Worm (Caenorhabditis elegans) whole organism, L2 larva: Measurements from ENCODE around the gene gstk-1.

Experiments used
- C34F6.9 ChIP-seq: fragments of 150-350 bp; optimal IDR thresholded peaks from 2 replicates; lab custom pipeline; 2014; ENCODE audit warnings: missing biosample characterization, missing genetic modification characterization
- R02D3.7 ChIP-seq: fragments of 150-350 bp; optimal IDR thresholded peaks from 2 replicates; lab custom pipeline; 2014; ENCODE audit warnings: missing biosample characterization, missing genetic modification characterization
- Y55F3AM.14 ChIP-seq: fragments of 200-800 bp; sonication (Bioruptor generic); optimal IDR thresholded peaks from 2 replicates; lab custom pipeline; 2018; ENCODE audit warnings: mild to moderate bottlenecking, missing genetic modification characterization, missing compliant biosample characterization
- ZK546.5 ChIP-seq: sonication (generic microtip); optimal IDR thresholded peaks from 2 replicates; lab custom pipeline; 2017; ENCODE audit warnings: missing biosample characterization, missing genetic modification characterization
- alr-1 ChIP-seq: fragments of 150-350 bp; optimal IDR thresholded peaks from 2 replicates; lab custom pipeline; 2014; ENCODE audit warnings: missing biosample characterization, missing genetic modification characterization
- aly-2 ChIP-seq: fragments of 150-350 bp; optimal IDR thresholded peaks from 2 replicates; lab custom pipeline; 2014; ENCODE audit warnings: missing biosample characterization, missing genetic modification characterization
- ama-1 ChIP-seq: fragments of 150-350 bp; optimal IDR thresholded peaks from 2 replicates; lab custom pipeline; 2018; ENCODE audit warnings: inconsistent platforms
- blmp-1 ChIP-seq: sonication (generic microtip); optimal IDR thresholded peaks from 2 replicates; lab custom pipeline; 2017; ENCODE audit warnings: missing genetic modification characterization, mild to moderate bottlenecking, missing compliant biosample characterization, antibody characterized with exemption, moderate library complexity; ENCODE audit not compliant: insufficient read depth
- ceh-16 ChIP-seq: fragments of 150-350 bp; optimal IDR thresholded peaks from 2 replicates; lab custom pipeline; 2014; ENCODE audit warnings: missing biosample characterization, missing genetic modification characterization
- crh-2 ChIP-seq: sonication (generic microtip); optimal IDR thresholded peaks from 2 replicates; lab custom pipeline; 2017; ENCODE audit warnings: missing biosample characterization, missing genetic modification characterization
- egl-27 ChIP-seq: sonication (generic microtip); optimal IDR thresholded peaks from 3 replicates; lab custom pipeline; 2017; ENCODE audit warnings: missing biosample characterization, missing genetic modification reagents, missing genetic modification characterization
- elt-3 ChIP-seq: sonication (generic microtip); optimal IDR thresholded peaks from 2 replicates; lab custom pipeline; 2017; ENCODE audit warnings: missing biosample characterization, missing genetic modification characterization
- fos-1 ChIP-seq: fragments of 150-350 bp; optimal IDR thresholded peaks from 2 replicates; lab custom pipeline; 2014; ENCODE audit warnings: missing biosample characterization, missing genetic modification characterization
- gmeb-1 ChIP-seq: fragments of 150-350 bp; optimal IDR thresholded peaks from 2 replicates; lab custom pipeline; 2014; ENCODE audit warnings: missing biosample characterization, missing genetic modification characterization
- lin-13 ChIP-seq: fragments of 150-350 bp; optimal IDR thresholded peaks from 2 replicates; lab custom pipeline; 2014; ENCODE audit warnings: missing biosample characterization, missing genetic modification reagents, missing genetic modification characterization
- lsy-2 ChIP-seq, 2 experiments: fragments of 150-350 bp in 1 of 2; sonication (generic microtip) in 1 of 2; optimal IDR thresholded peaks; 2 replicates each; lab custom pipeline; 2014 to 2017; ENCODE audit warnings: missing biosample characterization in 2 of 2, missing genetic modification characterization in 2 of 2
- mab-5 ChIP-seq: fragments of 150-350 bp; optimal IDR thresholded peaks from 2 replicates; lab custom pipeline; 2014; ENCODE audit warnings: missing biosample characterization, missing genetic modification characterization
- mbf-1 ChIP-seq: sonication (generic microtip); optimal IDR thresholded peaks from 2 replicates; lab custom pipeline; 2017; ENCODE audit warnings: missing biosample characterization, missing genetic modification characterization
- nhr-10 ChIP-seq: sonication (generic microtip); optimal IDR thresholded peaks from 2 replicates; lab custom pipeline; 2017; ENCODE audit warnings: missing biosample characterization, missing genetic modification characterization
- nhr-11 ChIP-seq: fragments of 150-350 bp; optimal IDR thresholded peaks from 2 replicates; lab custom pipeline; 2014; ENCODE audit warnings: missing biosample characterization, missing genetic modification characterization
- nhr-12 ChIP-seq: fragments of 150-350 bp; optimal IDR thresholded peaks from 2 replicates; lab custom pipeline; 2014; ENCODE audit warnings: missing biosample characterization, missing genetic modification characterization
- nhr-129 ChIP-seq: fragments of 150-350 bp; optimal IDR thresholded peaks from 2 replicates; lab custom pipeline; 2014; ENCODE audit warnings: missing biosample characterization, missing genetic modification characterization
- nhr-21 ChIP-seq: fragments of 150-350 bp; optimal IDR thresholded peaks from 2 replicates; lab custom pipeline; 2014; ENCODE audit warnings: missing biosample characterization, missing genetic modification characterization
- nhr-237 ChIP-seq: fragments of 150-350 bp; optimal IDR thresholded peaks from 2 replicates; lab custom pipeline; 2014; ENCODE audit warnings: missing biosample characterization, missing genetic modification characterization
- nhr-25 ChIP-seq: fragments of 150-350 bp; sonication (generic microtip); optimal IDR thresholded peaks from 3 replicates; lab custom pipeline; 2014; ENCODE audit warnings: missing biosample characterization, missing genetic modification characterization
- nhr-77 ChIP-seq: fragments of 150-350 bp; optimal IDR thresholded peaks from 2 replicates; lab custom pipeline; 2014; ENCODE audit warnings: missing biosample characterization, missing genetic modification characterization
- peb-1 ChIP-seq: fragments of 150-350 bp; optimal IDR thresholded peaks from 2 replicates; lab custom pipeline; 2014; ENCODE audit warnings: missing biosample characterization, missing genetic modification characterization
- sma-9 ChIP-seq, 2 experiments: fragments of 150-350 bp in 1 of 2; sonication (generic microtip) in 1 of 2; optimal IDR thresholded peaks; 2 replicates each; lab custom pipeline; 2014 to 2016; ENCODE audit warnings: missing genetic modification characterization in 2 of 2, mild to moderate bottlenecking in 1 of 2, missing biosample characterization in 1 of 2, missing compliant biosample characterization in 1 of 2, missing genetic modification reagents in 1 of 2, moderate library complexity in 1 of 2
- unc-55 ChIP-seq: fragments of 150-350 bp; sonication (generic microtip); optimal IDR thresholded peaks from 3 replicates; lab custom pipeline; 2014; ENCODE audit warnings: missing biosample characterization, missing genetic modification reagents, missing genetic modification characterization
- unc-62 ChIP-seq: fragments of 150-350 bp; optimal IDR thresholded peaks from 2 replicates; lab custom pipeline; 2014; ENCODE audit warnings: missing biosample characterization, missing genetic modification reagents, missing genetic modification characterization
- zag-1 ChIP-seq: fragments of 150-350 bp; optimal IDR thresholded peaks from 2 replicates; lab custom pipeline; 2014; ENCODE audit warnings: missing biosample characterization, missing genetic modification characterization
- ztf-11 ChIP-seq: sonication (generic microtip); optimal IDR thresholded peaks from 2 replicates; lab custom pipeline; 2017; ENCODE audit warnings: missing biosample characterization, missing genetic modification characterization
- ztf-4 ChIP-seq: fragments of 150-350 bp; optimal IDR thresholded peaks from 2 replicates; lab custom pipeline; 2014; ENCODE audit warnings: missing biosample characterization, missing genetic modification characterization

The gstk-1 gene

DNA sequence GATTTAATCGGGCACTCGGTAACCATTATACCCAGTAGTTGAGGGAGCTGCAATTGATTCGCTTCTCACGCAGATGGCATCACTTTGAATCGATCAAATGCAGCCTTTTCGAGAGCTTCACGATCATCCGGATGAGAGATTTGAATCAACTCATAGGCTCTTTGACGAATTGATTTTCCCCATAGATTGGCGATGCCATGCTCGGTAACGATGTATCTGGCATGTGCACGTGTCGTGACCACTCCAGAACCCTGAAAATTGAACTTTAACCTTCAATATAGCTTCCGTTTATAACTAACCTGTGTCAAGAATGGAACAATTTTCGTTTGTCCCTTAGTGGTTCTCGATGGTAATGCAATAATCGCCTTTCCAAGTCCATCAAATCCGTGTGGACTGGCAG, 27.7 kb downstream of the gstk-1 start:
- no peak for TF ChIP-seq lin-13 (GFP tag; lab: Kevin White, UChicago)
- no peak for TF ChIP-seq ZK546.5

DNA sequence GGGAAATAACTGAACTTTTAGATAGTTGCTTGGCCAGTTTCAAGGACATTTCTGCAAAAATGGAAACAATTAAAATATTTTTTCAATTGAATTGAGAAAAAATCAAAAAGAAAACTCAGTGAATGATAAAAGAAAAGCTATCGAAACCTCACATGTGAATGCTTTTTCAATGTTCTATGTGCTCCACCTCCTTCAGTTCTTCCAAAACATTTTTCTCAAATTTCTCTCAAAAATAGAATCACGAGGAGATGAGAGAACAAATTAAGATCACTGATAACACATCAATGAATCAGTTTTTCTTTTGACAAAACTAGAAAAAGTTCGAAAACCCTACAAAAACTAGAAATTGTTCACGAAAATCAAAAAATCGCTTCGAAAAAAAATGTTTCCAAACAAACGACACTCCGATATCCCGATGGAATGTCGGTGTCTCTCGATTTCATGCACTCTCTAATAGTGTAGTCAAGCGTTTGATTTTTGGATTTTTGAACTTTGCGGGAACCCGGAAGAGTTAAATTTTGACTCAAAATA, 30.2 kb downstream of the gstk-1 start, which contains the start of gene ZK1320.9:
Gene ZK1320.9 (minus strand): TSS at position 51 of the 531 bp plus-strand sequence.
- peak; percentile 28 for TF ChIP-seq gmeb-1
- TF ChIP-seq ztf-11 (tag; lab: Kevin White, UChicago): no peak
- peak; percentile 34 for TF ChIP-seq nhr-129 (tag; lab: Kevin White, UChicago)
- no peak for TF ChIP-seq zag-1 (tag; lab: Kevin White, UChicago)
- peak; percentile 8 for TF ChIP-seq crh-2
- peak; percentile 25 for TF ChIP-seq unc-55 (GFP tag; lab: Kevin White, UChicago)
- TF ChIP-seq lsy-2 (tag; optimal IDR thresholded peaks at IDR 0.05; lab: Kevin White, UChicago): peak in 1 of 2 experiments; percentile 46
- no peak for TF ChIP-seq egl-27
- no peak for TF ChIP-seq nhr-25 (tag; lab: Kevin White, UChicago)
- no peak for TF ChIP-seq blmp-1 (tag; lab: Kevin White, UChicago)
- no peak for TF ChIP-seq mbf-1 (tag; lab: Kevin White, UChicago)
- peak; percentile 19 for TF ChIP-seq C34F6.9 (tag; lab: Kevin White, UChicago)
- TF ChIP-seq ztf-4: no peak
- peak; percentile 47 for TF ChIP-seq fos-1
- peak; percentile 33 for TF ChIP-seq sma-9 (GFP tag; optimal IDR thresholded peaks at IDR 0.05; lab: Kevin White, UChicago)
- no peak for TF ChIP-seq sma-9 (tag; optimal IDR thresholded peaks at IDR 0.05; lab: Kevin White, UChicago)
- TF ChIP-seq, all 48 proteins: peak for 8

DNA sequence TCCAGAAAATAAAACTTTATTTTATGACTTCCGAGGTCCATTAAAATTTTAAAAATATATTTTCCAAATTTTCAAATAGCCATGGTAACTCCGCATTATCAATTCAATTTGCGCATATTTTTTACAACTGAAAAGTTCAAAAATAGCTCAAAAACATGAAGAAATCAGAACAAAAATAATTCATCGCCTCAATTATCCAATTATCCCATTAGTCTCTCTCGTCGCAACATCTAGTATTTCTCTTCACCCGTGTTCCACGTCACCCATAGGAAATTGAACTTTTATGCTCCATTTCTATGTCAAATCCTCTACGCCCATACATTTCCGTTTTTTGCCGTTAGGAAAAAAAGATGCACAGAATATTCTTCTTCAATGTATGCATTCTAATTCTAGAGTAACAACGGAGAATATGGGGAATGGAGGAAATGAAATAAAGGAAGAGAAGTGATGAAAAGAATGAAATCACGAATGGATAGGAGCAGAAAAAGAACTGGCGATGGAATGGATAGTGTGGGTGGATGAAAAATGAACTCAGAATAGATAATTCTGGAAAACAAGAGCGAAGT, 33.6 kb downstream of the gstk-1 start:
- TF ChIP-seq zag-1 (tag; lab: Kevin White, UChicago): no peak
- TF ChIP-seq lin-13 (GFP tag; lab: Kevin White, UChicago): no peak
- TF ChIP-seq mab-5 (tag; lab: Kevin White, UChicago): no peak
- no peak for TF ChIP-seq Y55F3AM.14 (GFP tag; lab: Kevin White, UChicago)
- TF ChIP-seq ceh-16 (tag; lab: Kevin White, UChicago): no peak
- TF ChIP-seq crh-2: peak; percentile 48
- no peak for TF ChIP-seq ama-1 (lab: Kevin White, UChicago)
- TF ChIP-seq aly-2 (tag; lab: Kevin White, UChicago): no peak
- no peak for TF ChIP-seq nhr-12 (tag; lab: Kevin White, UChicago)
- TF ChIP-seq nhr-10 (tag; lab: Kevin White, UChicago): no peak
- no peak for TF ChIP-seq nhr-77
- peak; percentile 21 for TF ChIP-seq C34F6.9 (tag; lab: Kevin White, UChicago)
- TF ChIP-seq fos-1: no peak
- TF ChIP-seq mbf-1 (tag; lab: Kevin White, UChicago): no peak
- TF ChIP-seq peb-1 (tag; lab: Kevin White, UChicago): no peak
- peak; percentile 9 for TF ChIP-seq sma-9 (GFP tag; optimal IDR thresholded peaks at IDR 0.05; lab: Kevin White, UChicago)
- TF ChIP-seq sma-9 (tag; optimal IDR thresholded peaks at IDR 0.05; lab: Kevin White, UChicago): no peak
- no peak for TF ChIP-seq R02D3.7 (tag; lab: Kevin White, UChicago)
- TF ChIP-seq nhr-21 (tag; lab: Kevin White, UChicago): no peak
- TF ChIP-seq ZK546.5: no peak
- TF ChIP-seq alr-1 (tag; lab: Kevin White, UChicago): no peak
- peak; percentile 33 for TF ChIP-seq egl-27
- TF ChIP-seq lsy-2 (tag; optimal IDR thresholded peaks at IDR 0.05; lab: Kevin White, UChicago): peak in 1 of 2 experiments; percentile 10

DNA sequence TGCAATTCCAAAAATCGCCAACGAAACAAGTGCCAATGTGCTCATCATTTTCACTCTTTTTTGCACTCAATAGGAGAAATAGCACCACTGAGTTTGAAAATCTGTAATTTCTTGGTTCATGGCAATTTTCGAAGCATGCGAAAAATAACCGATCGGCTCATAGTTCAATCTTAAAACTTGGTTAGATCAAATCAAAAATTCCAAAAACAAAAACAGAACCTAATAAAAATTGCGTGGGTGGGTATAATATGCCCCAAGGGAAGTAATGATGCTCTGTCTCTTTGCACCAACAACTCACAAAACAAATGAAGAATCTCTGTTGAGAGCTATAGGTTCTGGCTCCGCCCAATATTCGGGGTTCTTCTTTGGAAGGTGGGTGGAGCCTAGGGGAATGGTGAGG, 35.3 kb downstream of the gstk-1 start, which contains the start of gene nlp-11:
Gene nlp-11 (minus strand): TSS at position 101 of the 400 bp plus-strand sequence.
- no peak for TF ChIP-seq mbf-1 (tag; lab: Kevin White, UChicago)
- TF ChIP-seq fos-1: no peak
- no peak for TF ChIP-seq nhr-21 (tag; lab: Kevin White, UChicago)
- no peak for TF ChIP-seq nhr-237 (tag; lab: Kevin White, UChicago)
- no peak for TF ChIP-seq nhr-11 (tag; lab: Kevin White, UChicago)
- TF ChIP-seq alr-1 (tag; lab: Kevin White, UChicago): no peak
- no peak for TF ChIP-seq ceh-16 (tag; lab: Kevin White, UChicago)
- TF ChIP-seq peb-1 (tag; lab: Kevin White, UChicago): no peak
- no peak for TF ChIP-seq elt-3 (tag; lab: Kevin White, UChicago)
- TF ChIP-seq unc-62 (GFP tag; lab: Kevin White, UChicago): no peak
- TF ChIP-seq egl-27: no peak
